Fruit fly (Drosophila melanogaster) Kc167 (cell line): ENCODE measurements around the gene Cp7Fc.
A peak's percentile ranks its signal among the peaks of the same experiment; 100 is the strongest.

ENCODE experiments used
- Myc ChIP-seq: fragments of >200 bp; optimal IDR thresholded peaks from 2 replicates; lab custom pipeline; 2017; ENCODE audit warnings: missing external identifiers
- Sin3A ChIP-seq: fragments of >200 bp; optimal IDR thresholded peaks from 2 replicates; lab custom pipeline; 2018; ENCODE audit warnings: missing external identifiers
- h ChIP-seq: fragments of >200 bp; optimal IDR thresholded peaks from 3 replicates; lab custom pipeline; 2018; ENCODE audit warnings: missing external identifiers
- insv ChIP-seq: fragments of >200 bp; optimal IDR thresholded peaks from 3 replicates; lab custom pipeline; 2018; ENCODE audit warnings: missing external identifiers
- psq ChIP-seq: fragments of >200 bp; optimal IDR thresholded peaks from 2 replicates; lab custom pipeline; 2017; ENCODE audit warnings: missing external identifiers
- ttk ChIP-seq: sonication (Bioruptor generic); optimal IDR thresholded peaks from 2 replicates; lab custom pipeline; 2017; ENCODE audit warnings: missing external identifiers

The Cp7Fc gene

dm6 chrX:8491452-8492046, 14.6 kb downstream of the Cp7Fc start:
- peak; percentile 9 for TF ChIP-seq h (lab: Kevin White, UChicago)
- TF ChIP-seq Myc, result no peak
- TF ChIP-seq insv, result peak; percentile 25
- no peak for TF ChIP-seq psq (lab: Kevin White, UChicago)

- TF ChIP-seq Sin3A (lab: Kevin White, UChicago) (no peak), Myc (no peak), insv (no peak), h (lab: Kevin White, UChicago) (no peak)
Observed at dm6 chrX:8492849-8493248, 15.9 kb downstream of the Cp7Fc start.

dm6 chrX:8493473-8493872, 16.6 kb downstream of the Cp7Fc start:
- no peak for TF ChIP-seq Myc
- TF ChIP-seq insv, result no peak
- no peak for TF ChIP-seq h (lab: Kevin White, UChicago)
- no peak for TF ChIP-seq psq (lab: Kevin White, UChicago)
- no peak for TF ChIP-seq Sin3A (lab: Kevin White, UChicago)

dm6 chrX:8496362-8496761, 19.4 kb downstream of the Cp7Fc start:
- no peak for TF ChIP-seq Myc
- TF ChIP-seq insv, result no peak
- no peak for TF ChIP-seq Sin3A (lab: Kevin White, UChicago)
- no peak for TF ChIP-seq ttk (lab: Kevin White, UChicago)
- TF ChIP-seq h (lab: Kevin White, UChicago), result no peak
- TF ChIP-seq psq (lab: Kevin White, UChicago), result no peak

dm6 chrX:8497604-8498232, 20.8 kb downstream of the Cp7Fc start:
- no peak for TF ChIP-seq psq (lab: Kevin White, UChicago)
- TF ChIP-seq ttk (lab: Kevin White, UChicago), result no peak
- no peak for TF ChIP-seq Sin3A (lab: Kevin White, UChicago)
- TF ChIP-seq Myc, result no peak
- no peak for TF ChIP-seq h (lab: Kevin White, UChicago)
- TF ChIP-seq insv, result no peak

- TF ChIP-seq ttk (lab: Kevin White, UChicago) (no peak), insv (no peak)
Observed at dm6 chrX:8499151-8499550, 22.2 kb downstream of the Cp7Fc start.

- TF ChIP-seq ttk (lab: Kevin White, UChicago) (no peak), Myc (no peak), insv (no peak), Sin3A (lab: Kevin White, UChicago) (no peak), h (lab: Kevin White, UChicago) (no peak), psq (lab: Kevin White, UChicago) (no peak)
Observed at dm6 chrX:8501374-8501773, 24.5 kb downstream of the Cp7Fc start.

dm6 chrX:8502053-8502452, 25.1 kb downstream of the Cp7Fc start:
- TF ChIP-seq psq (lab: Kevin White, UChicago) (no peak), ttk (lab: Kevin White, UChicago) (no peak), insv (no peak), h (lab: Kevin White, UChicago) (no peak), Myc (no peak), Sin3A (lab: Kevin White, UChicago) (no peak)

- TF ChIP-seq Sin3A (lab: Kevin White, UChicago) (no peak), Myc (no peak), psq (lab: Kevin White, UChicago) (no peak), ttk (lab: Kevin White, UChicago) (no peak), insv (no peak), h (lab: Kevin White, UChicago) (no peak)
Observed at dm6 chrX:8505023-8505604, 28.2 kb downstream of the Cp7Fc start.

- TF ChIP-seq ttk (lab: Kevin White, UChicago) (no peak), Myc (no peak), insv (no peak), Sin3A (lab: Kevin White, UChicago) (no peak), psq (lab: Kevin White, UChicago) (no peak)
Observed at dm6 chrX:8510731-8511130, 33.8 kb downstream of the Cp7Fc start.

dm6 chrX:8512251-8512650, 35.3 kb downstream of the Cp7Fc start:
- TF ChIP-seq Sin3A (lab: Kevin White, UChicago) (no peak), Myc (no peak), ttk (lab: Kevin White, UChicago) (no peak), insv (no peak)

- TF ChIP-seq ttk (lab: Kevin White, UChicago) (no peak), psq (lab: Kevin White, UChicago) (no peak), Sin3A (lab: Kevin White, UChicago) (no peak), Myc (no peak), insv (no peak), h (lab: Kevin White, UChicago) (no peak)
Observed at dm6 chrX:8517121-8518024, 40.5 kb downstream of the Cp7Fc start, which contains the start of gene Nrg. Nrg (plus strand) TSS chrX:8517373.
